Worm (Caenorhabditis elegans) whole organism, mixed stage, embryonic: Measurements from ENCODE around the gene T21H3.1.

ENCODE experiments used
- elt-1 ChIP-seq: sonication (generic microtip); optimal IDR thresholded peaks from 2 replicates; lab custom pipeline; 2017; ENCODE audit warnings: missing genetic modification characterization, mild to moderate bottlenecking, missing compliant biosample characterization, antibody characterized with exemption, moderate library complexity, borderline replicate concordance; ENCODE audit not compliant: insufficient read depth
- lsy-2 ChIP-seq: fragments of 150-350 bp; optimal IDR thresholded peaks from 2 replicates; lab custom pipeline; 2014; ENCODE audit warnings: missing biosample characterization, missing genetic modification characterization
- nhr-237 ChIP-seq: fragments of 150-350 bp; optimal IDR thresholded peaks from 2 replicates; lab custom pipeline; 2014; ENCODE audit warnings: missing biosample characterization, missing genetic modification characterization
- nhr-28 ChIP-seq: fragments of 150-350 bp; optimal IDR thresholded peaks from 2 replicates; lab custom pipeline; 2014; ENCODE audit warnings: missing biosample characterization, missing genetic modification characterization
- sem-2 ChIP-seq: fragments of 200-800 bp; sonication (Bioruptor generic); optimal IDR thresholded peaks from 2 replicates; lab custom pipeline; 2018; ENCODE audit warnings: mild to moderate bottlenecking, missing genetic modification characterization, missing compliant biosample characterization
- snpc-4 ChIP-seq: fragments of 150-350 bp; optimal IDR thresholded peaks from 2 replicates; lab custom pipeline; 2014; ENCODE audit warnings: missing biosample characterization, missing genetic modification characterization
- unc-62 ChIP-seq: fragments of 150-350 bp; optimal IDR thresholded peaks from 2 replicates; lab custom pipeline; 2014; ENCODE audit warnings: missing biosample characterization, missing genetic modification reagents, missing genetic modification characterization

DNA sequence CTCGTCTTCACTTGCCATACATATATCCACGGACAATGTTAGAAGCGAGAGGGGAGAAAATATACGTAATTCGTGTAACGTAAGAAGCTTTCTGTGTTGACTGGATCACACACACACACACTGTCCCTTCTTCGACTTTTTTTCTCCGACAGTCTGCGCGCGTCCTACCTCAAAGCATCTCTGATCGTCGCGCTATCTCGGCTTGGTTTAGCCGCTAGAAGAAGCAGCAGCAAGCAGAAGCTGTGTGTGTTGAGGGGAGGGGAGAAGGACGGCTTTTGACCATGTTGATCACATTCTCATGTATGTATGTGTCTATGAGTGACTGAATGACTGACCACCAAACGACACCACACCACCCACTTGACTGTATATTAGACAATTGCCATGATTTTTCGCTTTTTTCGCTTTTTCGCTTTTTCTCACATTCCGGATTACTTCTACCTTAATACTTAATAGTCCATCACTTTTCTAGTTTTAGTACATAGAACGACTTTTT, 12.3 kb upstream of the T21H3.1 start, which contains the start of gene T21H3.5:
- TF ChIP-seq elt-1 (tag; lab: Kevin White, UChicago): no peak
- TF ChIP-seq unc-62: no peak
- TF ChIP-seq lsy-2 (tag; lab: Kevin White, UChicago): no peak
- no peak for TF ChIP-seq nhr-237
- TF ChIP-seq nhr-28 (tag; lab: Kevin White, UChicago): no peak
- no peak for TF ChIP-seq snpc-4 (tag; lab: Kevin White, UChicago)
- no peak for TF ChIP-seq sem-2 (GFP tag; lab: Kevin White, UChicago)
